Worm (Caenorhabditis elegans) whole organism, young adult: ENCODE results near the gene dpy-7.

Experiments used
- ZK185.1 ChIP-seq: sonication (generic microtip); optimal IDR thresholded peaks from 2 replicates; lab custom pipeline; 2016; ENCODE audit warnings: mild to moderate bottlenecking, missing genetic modification characterization, missing compliant biosample characterization; ENCODE audit not compliant: poor library complexity, severe bottlenecking
- akir-1 ChIP-seq: fragments of 200-800 bp; sonication (Bioruptor generic); optimal IDR thresholded peaks from 2 replicates; lab custom pipeline; 2018; ENCODE audit warnings: mild to moderate bottlenecking, missing genetic modification characterization, moderate library complexity, missing compliant biosample characterization
- ama-1 ChIP-seq, 3 experiments: fragments of 150-350 bp in 1 of 3; sonication (generic microtip) in 2 of 3; optimal IDR thresholded peaks; 2 replicates each; lab custom pipeline; 2014 to 2018; ENCODE audit warnings: missing biosample characterization in 2 of 3, missing genetic modification characterization in 2 of 3, missing genetic modification reagents in 2 of 3
- let-607 ChIP-seq, 2 experiments: fragments of 200-800 bp in 1 of 2; sonication (Bioruptor generic) in 1 of 2; sonication (generic microtip) in 1 of 2; optimal IDR thresholded peaks; 2 replicates each; lab custom pipeline; 2016 to 2018; ENCODE audit warnings: mild to moderate bottlenecking in 2 of 2, missing compliant biosample characterization in 2 of 2, missing genetic modification characterization in 2 of 2, moderate library complexity in 2 of 2, missing genotype in 1 of 2
- lin-40 ChIP-seq: sonication (generic microtip); optimal IDR thresholded peaks from 2 replicates; lab custom pipeline; 2016; ENCODE audit warnings: missing genetic modification characterization, mild to moderate bottlenecking, missing compliant biosample characterization, missing genotype, missing genetic modification reagents
- pha-4 ChIP-seq: fragments of 150-350 bp; sonication (generic microtip); optimal IDR thresholded peaks from 2 replicates; lab custom pipeline; 2014; ENCODE audit warnings: missing biosample characterization, missing genetic modification reagents, missing genetic modification characterization
- snpc-4 ChIP-seq, 5 experiments: fragments of 150-350 bp in 1 of 5; sonication (generic microtip) in 4 of 5; optimal IDR thresholded peaks; 2 replicates each; lab custom pipeline; 2014 to 2018; ENCODE audit warnings: missing genetic modification characterization in 5 of 5, missing biosample characterization in 3 of 5, antibody characterized with exemption in 2 of 5, mild to moderate bottlenecking in 2 of 5, missing compliant biosample characterization in 2 of 5, missing genotype in 2 of 5, moderate library complexity in 2 of 5, missing genetic modification reagents in 1 of 5
- unc-62 ChIP-seq: fragments of 150-350 bp; optimal IDR thresholded peaks from 2 replicates; lab custom pipeline; 2014; ENCODE audit warnings: missing biosample characterization, missing genetic modification reagents, missing genetic modification characterization
- ztf-22 ChIP-seq: fragments of 200-800 bp; sonication (Bioruptor generic); optimal IDR thresholded peaks from 2 replicates; lab custom pipeline; 2018; ENCODE audit warnings: mild to moderate bottlenecking, missing genetic modification characterization, moderate library complexity, missing compliant biosample characterization

DNA sequence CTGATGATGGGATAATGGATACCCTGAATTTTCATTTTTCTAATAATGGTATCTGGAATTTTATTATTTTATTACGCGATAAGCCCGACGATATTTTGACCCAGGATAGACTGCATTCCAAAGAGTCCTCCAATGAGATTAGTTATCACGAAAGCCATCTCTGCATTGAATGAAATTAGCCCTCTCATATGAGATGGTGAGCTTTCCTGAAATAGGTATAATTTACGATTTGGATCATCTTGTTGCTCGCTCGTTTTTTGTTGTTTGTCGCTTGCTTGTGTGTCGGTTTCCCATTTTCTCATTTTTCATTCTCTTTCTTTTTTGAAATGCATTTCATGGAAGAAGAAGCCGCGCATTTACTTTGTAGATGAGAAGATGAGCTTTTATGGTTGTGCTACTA is 46.1 kb downstream of the dpy-7 start:
- TF ChIP-seq snpc-4 (GFP tag; optimal IDR thresholded peaks at IDR 0.05; lab: Kevin White, UChicago) (no peak), snpc-4 (tag; optimal IDR thresholded peaks at IDR 0.05; lab: Kevin White, UChicago) (no peak), ama-1 (optimal IDR thresholded peaks at IDR 0.05; lab: Kevin White, UChicago) (no peak), ama-1 (GFP tag; optimal IDR thresholded peaks at IDR 0.05; lab: Kevin White, UChicago) (no peak), akir-1 (no peak), lin-40 (tag; lab: Kevin White, UChicago) (no peak), let-607 (tag; optimal IDR thresholded peaks at IDR 0.05; lab: Kevin White, UChicago) (no peak), ztf-22 (GFP tag; lab: Kevin White, UChicago) (no peak), unc-62 (GFP tag; lab: Kevin White, UChicago) (no peak), ZK185.1 (tag; lab: Kevin White, UChicago) (no peak), pha-4 (no peak)
